Worm (Caenorhabditis elegans) whole organism, L4 larva: ENCODE data around the gene F58E2.3.

Experiments
- ama-1 ChIP-seq: fragments of 150-350 bp; optimal IDR thresholded peaks from 2 replicates; lab custom pipeline; 2014; ENCODE audit warnings: inconsistent platforms, mixed read lengths
- ceh-28 ChIP-seq: fragments of 150-350 bp; optimal IDR thresholded peaks from 2 replicates; lab custom pipeline; 2014; ENCODE audit warnings: missing biosample characterization, missing genetic modification reagents, missing genetic modification characterization
- dmd-8 ChIP-seq: fragments of 200-800 bp; sonication (Bioruptor generic); IDR thresholded peaks from 2 replicates; pipeline ENCODE4 v1.3.6; 2022; ENCODE audit warnings: missing genetic modification characterization, missing compliant biosample characterization
- dve-1 ChIP-seq: sonication (generic microtip); optimal IDR thresholded peaks from 2 replicates; lab custom pipeline; 2017; ENCODE audit warnings: antibody characterized with exemption, mild to moderate bottlenecking, missing genetic modification characterization, missing compliant biosample characterization; ENCODE audit not compliant: insufficient read depth
- egl-27 ChIP-seq: sonication (generic microtip); optimal IDR thresholded peaks from 3 replicates; lab custom pipeline; 2017; ENCODE audit warnings: missing biosample characterization, missing genetic modification reagents, missing genetic modification characterization
- hlh-30 ChIP-seq: sonication (generic microtip); optimal IDR thresholded peaks from 2 replicates; lab custom pipeline; 2017; ENCODE audit warnings: antibody characterized with exemption, mild to moderate bottlenecking, missing genetic modification characterization, missing compliant biosample characterization; ENCODE audit not compliant: insufficient read depth
- madf-5 ChIP-seq, 2 experiments: fragments of 200-800 bp; sonication (Bioruptor generic); IDR thresholded peaks; 2 replicates each; pipeline ENCODE4 v1.3.6; 2022; ENCODE audit warnings: missing compliant biosample characterization in 2 of 2, missing genetic modification characterization in 2 of 2
- mep-1 ChIP-seq: fragments of 150-350 bp; sonication (generic microtip); optimal IDR thresholded peaks from 3 replicates; lab custom pipeline; 2014; ENCODE audit warnings: missing biosample characterization, missing genetic modification characterization
- nhr-6 ChIP-seq: fragments of 150-350 bp; optimal IDR thresholded peaks from 2 replicates; lab custom pipeline; 2014; ENCODE audit warnings: missing biosample characterization, missing genetic modification characterization
- snpc-4 ChIP-seq: fragments of 150-350 bp; optimal IDR thresholded peaks from 2 replicates; lab custom pipeline; 2014; ENCODE audit warnings: missing biosample characterization, missing genetic modification characterization
- ztf-11 ChIP-seq: fragments of 150-350 bp; optimal IDR thresholded peaks from 2 replicates; lab custom pipeline; 2014; ENCODE audit warnings: missing biosample characterization, missing genetic modification characterization

DNA sequence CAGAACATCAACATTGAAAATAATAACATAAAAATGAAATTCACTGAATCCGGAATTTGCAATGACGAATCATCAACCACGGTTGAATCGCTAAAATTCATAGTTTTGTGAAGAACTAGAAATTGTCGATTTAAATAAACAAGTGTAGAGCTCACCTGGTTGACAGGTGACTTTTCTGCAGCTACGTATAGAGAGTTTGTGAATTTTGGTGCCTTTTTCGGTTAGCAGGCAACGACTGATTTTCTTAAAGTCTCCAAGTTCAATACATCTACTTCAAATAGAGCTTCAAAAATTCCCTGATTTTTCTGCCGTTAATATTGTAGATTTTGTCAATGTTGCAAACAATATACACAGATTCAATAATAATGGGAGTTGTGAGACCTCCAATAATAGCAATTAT lies 9.9 kb downstream of the F58E2.3 start, which contains the start of gene srz-69:
- TF ChIP-seq egl-27 (tag; lab: Kevin White, UChicago) (no peak), mep-1 (tag; lab: Kevin White, UChicago) (no peak), ceh-28 (tag; lab: Kevin White, UChicago) (no peak), hlh-30 (tag; lab: Kevin White, UChicago) (no peak), nhr-6 (tag; lab: Kevin White, UChicago) (no peak), snpc-4 (tag; lab: Kevin White, UChicago) (no peak), dmd-8 (GFP tag; lab: Robert Waterston, UW) (no peak), ztf-11 (tag; lab: Kevin White, UChicago) (no peak), ama-1 (lab: Kevin White, UChicago) (no peak), madf-5 (GFP tag; IDR thresholded peaks at IDR 0.05; lab: Robert Waterston, UW) (no peak), dve-1 (tag; lab: Kevin White, UChicago) (no peak)
